Worm (Caenorhabditis elegans) whole organism, L3 larva: ENCODE results near the gene mrpl-21.

ENCODE experiments used
- ZK546.5 ChIP-seq: sonication (generic microtip); optimal IDR thresholded peaks from 2 replicates; lab custom pipeline; 2017; ENCODE audit warnings: missing biosample characterization, missing genetic modification characterization
- aly-2 ChIP-seq: fragments of 150-350 bp; optimal IDR thresholded peaks from 2 replicates; lab custom pipeline; 2014; ENCODE audit warnings: missing biosample characterization, missing genetic modification characterization
- daf-12 ChIP-seq: fragments of 150-350 bp; optimal IDR thresholded peaks from 2 replicates; lab custom pipeline; 2014; ENCODE audit warnings: missing biosample characterization, missing genetic modification reagents, missing genetic modification characterization
- elt-2 ChIP-seq: sonication (generic microtip); optimal IDR thresholded peaks from 2 replicates; lab custom pipeline; 2016; ENCODE audit warnings: missing genetic modification reagents, mild to moderate bottlenecking, missing genetic modification characterization, missing compliant biosample characterization
- fkh-10 ChIP-seq: sonication (generic microtip); optimal IDR thresholded peaks from 2 replicates; lab custom pipeline; 2017; ENCODE audit warnings: missing biosample characterization, missing genetic modification reagents, missing genetic modification characterization
- lin-39 ChIP-seq: fragments of 150-350 bp; optimal IDR thresholded peaks from 2 replicates; lab custom pipeline; 2018; ENCODE audit warnings: missing biosample characterization, missing genetic modification reagents, missing genetic modification characterization
- mdl-1 ChIP-seq: fragments of 150-350 bp; optimal IDR thresholded peaks from 2 replicates; lab custom pipeline; 2014; ENCODE audit warnings: missing biosample characterization, missing genetic modification characterization
- nfya-1 ChIP-seq: sonication (generic microtip); optimal IDR thresholded peaks from 2 replicates; lab custom pipeline; 2017; ENCODE audit warnings: missing genetic modification characterization, mild to moderate bottlenecking, missing compliant biosample characterization, antibody characterized with exemption, moderate library complexity; ENCODE audit not compliant: insufficient read depth
- nhr-11 ChIP-seq: fragments of 150-350 bp; optimal IDR thresholded peaks from 2 replicates; lab custom pipeline; 2014; ENCODE audit warnings: missing biosample characterization, missing genetic modification characterization
- pha-4 ChIP-seq: fragments of 150-350 bp; optimal IDR thresholded peaks from 2 replicates; lab custom pipeline; 2014; ENCODE audit warnings: missing biosample characterization, missing genetic modification reagents, missing genetic modification characterization
- pqm-1 ChIP-seq: fragments of 150-350 bp; optimal IDR thresholded peaks from 2 replicates; lab custom pipeline; 2017; ENCODE audit warnings: missing biosample characterization, missing genetic modification characterization, inconsistent platforms
- snpc-4 ChIP-seq: fragments of 150-350 bp; optimal IDR thresholded peaks from 2 replicates; lab custom pipeline; 2014; ENCODE audit warnings: missing biosample characterization, missing genetic modification characterization

ce11 chrIII:4274524-4274923, 31.2 kb upstream of the mrpl-21 start:
- TF ChIP-seq snpc-4 (tag; lab: Kevin White, UChicago) (no peak), pqm-1 (tag; lab: Kevin White, UChicago) (no peak), mdl-1 (tag; lab: Kevin White, UChicago) (no peak), aly-2 (tag; lab: Kevin White, UChicago) (no peak), nfya-1 (tag; lab: Kevin White, UChicago) (no peak), elt-2 (tag; lab: Kevin White, UChicago) (no peak), ZK546.5 (tag; lab: Kevin White, UChicago) (no peak), lin-39 (tag; lab: Kevin White, UChicago) (no peak), daf-12 (tag; lab: Kevin White, UChicago) (no peak), pha-4 (tag; lab: Kevin White, UChicago) (no peak), fkh-10 (GFP tag; lab: Kevin White, UChicago) (no peak), nhr-11 (tag; lab: Kevin White, UChicago) (no peak)
